Fruit fly (Drosophila melanogaster): ENCODE measurements around the gene CG11151.

Gene CG11151

DNA sequence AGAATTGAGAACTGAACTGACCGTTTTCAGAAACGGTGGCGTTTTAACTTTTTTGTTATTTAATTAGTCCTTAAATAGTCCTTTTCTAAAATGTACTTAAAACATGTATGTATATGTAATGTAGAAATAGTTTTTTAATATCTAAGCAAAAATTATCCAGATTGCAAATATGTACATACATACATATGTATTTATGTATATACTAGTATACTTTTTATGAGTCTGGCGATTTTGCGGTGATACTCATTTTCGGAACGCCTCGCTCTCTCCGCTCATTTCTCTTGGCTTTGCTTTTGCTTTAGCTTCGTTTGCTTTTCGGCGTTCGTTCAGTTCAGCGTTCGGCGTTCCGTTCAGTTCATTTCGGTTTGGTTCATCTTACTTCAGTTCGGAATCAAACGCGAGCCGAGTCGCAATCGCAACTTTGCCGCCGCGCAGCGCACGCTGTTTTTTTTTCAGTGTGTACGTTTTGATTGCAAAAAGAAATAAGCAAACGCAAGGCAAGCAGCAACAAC, 22.9 kb downstream of the CG11151 start, which contains the start of gene rdgB (continued):
- TF ChIP-seq Ets65A (GFP tag) (peak; percentile 89), NK7.1 (GFP tag; optimal IDR thresholded peaks at IDR 0.05) (no peak), CG17186 (GFP tag; optimal IDR thresholded peaks at IDR 0.05) (no peak), disco-r (GFP tag; optimal IDR thresholded peaks at IDR 0.05) (no peak), CG11696 (GFP tag; IDR thresholded peaks at IDR 0.05) (0 out of 2 replicates have a peak, but pooled peaks have one; percentile 9), croc (GFP tag; conservative IDR thresholded peaks at IDR 0.05) (peak; percentile 69; the same call in 2 of the 3 replicates), Oli (tag; optimal IDR thresholded peaks at IDR 0.05) (peak; percentile 85), unc-4 (GFP tag; IDR thresholded peaks at IDR 0.05; ENCODE audit: partially characterized antibody) (no peak), NFAT (GFP tag; IDR thresholded peaks at IDR 0.05) (0 out of 2 replicates have a peak, but pooled peaks have one; percentile 42), Rx (GFP tag; IDR thresholded peaks at IDR 0.05) (no peak), Hr51 (GFP tag; optimal IDR thresholded peaks at IDR 0.05) (peak; percentile 43 to 85), CG14860 (GFP tag; IDR thresholded peaks at IDR 0.05; ENCODE audit: partially characterized antibody) (no peak), CG14667 (GFP tag; IDR thresholded peaks at IDR 0.05) (no peak), ham (GFP tag; IDR thresholded peaks at IDR 0.05) (no peak), CG15514 (GFP tag; optimal IDR thresholded peaks at IDR 0.05) (peak; percentile 98), Hr78 (GFP tag; optimal IDR thresholded peaks at IDR 0.05) (no peak), B-H2 (GFP tag; optimal IDR thresholded peaks at IDR 0.05) (peak; percentile 78), Dad (GFP tag; optimal IDR thresholded peaks at IDR 0.05) (no peak), br (optimal IDR thresholded peaks at IDR 0.05) (no peak), CG11695 (GFP tag; IDR thresholded peaks at IDR 0.05) (peak; percentile 30; the same call in 1 of the 3 replicates), stwl (tag; optimal IDR thresholded peaks at IDR 0.05) (no peak), shn (GFP tag; optimal IDR thresholded peaks at IDR 0.05) (no peak), CG10462 (GFP tag; optimal IDR thresholded peaks at IDR 0.05) (peak; percentile 21), pum (GFP tag; optimal IDR thresholded peaks at IDR 0.05) (peak; percentile 52), CG5180 (GFP tag; optimal IDR thresholded peaks at IDR 0.05) (peak; percentile 92), bigmax (GFP tag; optimal IDR thresholded peaks at IDR 0.05) (no peak), CG8478 (optimal IDR thresholded peaks at IDR 0.05) (no peak), CG10565 (GFP tag; optimal IDR thresholded peaks at IDR 0.05) (no peak), mld (GFP tag; IDR thresholded peaks at IDR 0.05; ENCODE audit: partially characterized antibody) (no peak), CG16815 (GFP tag; optimal IDR thresholded peaks at IDR 0.05) (peak; percentile 70), pnt (GFP tag; optimal IDR thresholded peaks at IDR 0.05) (peak; percentile 6), crol (GFP tag; IDR thresholded peaks at IDR 0.05) (no peak), Oaz (GFP tag; IDR thresholded peaks at IDR 0.05) (peak; percentile 45; the same call in 1 of the 2 replicates), dmrt11E (tag; optimal IDR thresholded peaks at IDR 0.05) (peak; percentile 50), CG12391 (tag; optimal IDR thresholded peaks at IDR 0.05) (peak; percentile 82), gt (GFP tag; IDR thresholded peaks at IDR 0.05) (no peak), esg (GFP tag; conservative IDR thresholded peaks at IDR 0.05) (0 out of 2 replicates have a peak, but pooled peaks have one; percentile 44), CG15269 (tag; optimal IDR thresholded peaks at IDR 0.05) (peak; percentile 84), ab (GFP tag; optimal IDR thresholded peaks at IDR 0.05) (peak; percentile 7), NfI (GFP tag; optimal IDR thresholded peaks at IDR 0.05) (peak; percentile 73), CG30431 (GFP tag; optimal IDR thresholded peaks at IDR 0.05) (peak; percentile 58), cg (GFP tag; optimal IDR thresholded peaks at IDR 0.05) (no peak), slou (GFP tag; optimal IDR thresholded peaks at IDR 0.05) (peak; percentile 59), Bgb (GFP tag; IDR thresholded peaks at IDR 0.05; ENCODE audit: partially characterized antibody) (peak; percentile 54), nau (GFP tag; optimal IDR thresholded peaks at IDR 0.05) (peak; percentile 70), CG6765 (GFP tag; optimal IDR thresholded peaks at IDR 0.05) (peak; percentile 78), CG4328 (GFP tag; optimal IDR thresholded peaks at IDR 0.05) (peak; percentile 64), CG3995 (GFP tag; optimal IDR thresholded peaks at IDR 0.05) (peak; percentile 30), ro (GFP tag; IDR thresholded peaks at IDR 0.05) (no peak), CG7357 (GFP tag; IDR thresholded peaks at IDR 0.05) (peak; percentile 60; the same call in 2 of the 3 replicates)
